Fruit fly (Drosophila melanogaster) whole organism, adult: ENCODE results near the gene CG8563.

Source experiments
- CG11617 ChIP-seq: fragments of 200-800 bp; sonication (Bioruptor generic); optimal IDR thresholded peaks from 2 replicates; lab custom pipeline; 2017; ENCODE audit warnings: mild to moderate bottlenecking, missing biosample characterization, missing genetic modification reagents, missing genetic modification characterization
- CG12768 ChIP-seq: fragments of 200-800 bp; sonication (Bioruptor generic); optimal IDR thresholded peaks from 2 replicates; lab custom pipeline; 2017; ENCODE audit warnings: missing biosample characterization, missing genetic modification characterization, mild to moderate bottlenecking, moderate library complexity, missing genetic modification reagents
- CG14711 ChIP-seq: fragments of 200-800 bp; sonication (Bioruptor generic); optimal IDR thresholded peaks from 2 replicates; lab custom pipeline; 2018; ENCODE audit warnings: missing biosample characterization, mild to moderate bottlenecking, missing genetic modification characterization, moderate library complexity
- CG1620 ChIP-seq: fragments of 200-800 bp; sonication (Bioruptor generic); optimal IDR thresholded peaks from 2 replicates; lab custom pipeline; 2016; ENCODE audit warnings: missing biosample characterization, missing genetic modification characterization
- CG33017 ChIP-seq: fragments of 200-800 bp; sonication (Bioruptor generic); optimal IDR thresholded peaks from 2 replicates; lab custom pipeline; 2018; ENCODE audit warnings: missing biosample characterization, mild to moderate bottlenecking, missing genetic modification characterization, moderate library complexity
- CG5204 ChIP-seq: fragments of 200-800 bp; sonication (Bioruptor generic); optimal IDR thresholded peaks from 2 replicates; lab custom pipeline; 2016; ENCODE audit warnings: missing biosample characterization, missing genetic modification characterization
- CG7045 ChIP-seq: fragments of 200-800 bp; sonication (Bioruptor generic); optimal IDR thresholded peaks from 2 replicates; lab custom pipeline; 2017; ENCODE audit warnings: missing biosample characterization, mild to moderate bottlenecking, missing genetic modification characterization
- CG7101 ChIP-seq: fragments of 200-800 bp; sonication (Bioruptor generic); optimal IDR thresholded peaks from 2 replicates; lab custom pipeline; 2018; ENCODE audit warnings: missing biosample characterization, mild to moderate bottlenecking, missing genetic modification characterization, moderate library complexity
- Clk ChIP-seq: fragments of 200-800 bp; sonication (Bioruptor generic); optimal IDR thresholded peaks from 2 replicates; lab custom pipeline; 2017; ENCODE audit warnings: missing biosample characterization, missing genetic modification characterization
- Crg-1 ChIP-seq: fragments of 200-800 bp; sonication (Bioruptor generic); optimal IDR thresholded peaks from 2 replicates; lab custom pipeline; 2016; ENCODE audit warnings: missing biosample characterization, missing genetic modification characterization
- Hr96 ChIP-seq: fragments of 200-800 bp; sonication (Bioruptor generic); optimal IDR thresholded peaks from 2 replicates; lab custom pipeline; 2016; ENCODE audit warnings: missing biosample characterization, missing genetic modification characterization
- Mnt ChIP-seq: fragments of 200-800 bp; sonication (Bioruptor generic); optimal IDR thresholded peaks from 2 replicates; lab custom pipeline; 2016; ENCODE audit warnings: missing biosample characterization, mild to moderate bottlenecking, missing genetic modification characterization
- bab1 ChIP-seq: fragments of 200-800 bp; sonication (Bioruptor generic); optimal IDR thresholded peaks from 3 replicates; lab custom pipeline; 2019; ENCODE audit warnings: missing biosample characterization, mild to moderate bottlenecking, missing genetic modification characterization, moderate library complexity
- cic ChIP-seq: fragments of 200-800 bp; sonication (Bioruptor generic); optimal IDR thresholded peaks from 2 replicates; lab custom pipeline; 2017; ENCODE audit warnings: missing biosample characterization, mild to moderate bottlenecking, missing genetic modification characterization, moderate library complexity
- cnc ChIP-seq, 2 experiments: fragments of >200 bp; optimal IDR thresholded peaks; 2 replicates each; lab custom pipeline; 2017
- kay ChIP-seq: fragments of 200-800 bp; sonication (Bioruptor generic); peaks from one replicate; lab custom pipeline; 2016; ENCODE audit warnings: missing biosample characterization, missing genetic modification characterization, borderline replicate concordance
- ovo ChIP-seq: fragments of 200-800 bp; sonication (Bioruptor generic); optimal IDR thresholded peaks from 2 replicates; lab custom pipeline; 2016; ENCODE audit warnings: missing biosample characterization, missing genetic modification characterization
- pad ChIP-seq: fragments of 200-800 bp; sonication (Bioruptor generic); optimal IDR thresholded peaks from 3 replicates; lab custom pipeline; 2017; ENCODE audit warnings: missing biosample characterization, missing genetic modification characterization, mild to moderate bottlenecking, moderate library complexity, missing genetic modification reagents
- tj ChIP-seq: fragments of 200-800 bp; sonication (Bioruptor generic); optimal IDR thresholded peaks from 3 replicates; lab custom pipeline; 2017; ENCODE audit warnings: missing biosample characterization, mild to moderate bottlenecking, missing genetic modification characterization, moderate library complexity
- toe ChIP-seq: fragments of 200-800 bp; sonication (Bioruptor generic); optimal IDR thresholded peaks from 2 replicates; lab custom pipeline; 2016; ENCODE audit warnings: missing biosample characterization, missing genetic modification characterization

The CG8563 gene

dm6 chr3L:7364717-7365278 lies 25.7 kb upstream of the CG8563 start:
- TF ChIP-seq CG7101 (no peak), CG7045 (GFP tag; lab: Kevin White, UChicago) (no peak), Crg-1 (no peak), CG11617 (GFP tag; lab: Kevin White, UChicago) (no peak), pad (GFP tag; lab: Kevin White, UChicago) (no peak), bab1 (GFP tag; lab: Kevin White, UChicago) (no peak), kay (no peak), ovo (no peak), CG33017 (tag; lab: Kevin White, UChicago) (no peak), Mnt (GFP tag; lab: Kevin White, UChicago) (no peak), CG14711 (tag; lab: Kevin White, UChicago) (no peak), CG5204 (GFP tag; lab: Kevin White, UChicago) (no peak), Clk (GFP tag; lab: Kevin White, UChicago) (no peak), cic (no peak), CG1620 (GFP tag; lab: Kevin White, UChicago) (no peak), Hr96 (GFP tag; lab: Kevin White, UChicago) (no peak), toe (no peak), cnc (optimal IDR thresholded peaks at IDR 0.05; lab: Kevin White, UChicago) (no peak), CG12768 (no peak), tj (GFP tag; lab: Kevin White, UChicago) (no peak)

dm6 chr3L:7367798-7368678 lies 22.5 kb upstream of the CG8563 start:
- TF ChIP-seq CG33017 (tag; lab: Kevin White, UChicago), result no peak
- peak; percentile 92 for TF ChIP-seq kay
- peak; percentile 7 for TF ChIP-seq Crg-1
- TF ChIP-seq pad (GFP tag; lab: Kevin White, UChicago), result peak; percentile 99
- TF ChIP-seq cnc (optimal IDR thresholded peaks at IDR 0.05; lab: Kevin White, UChicago), result no peak
- peak; percentile 50 for TF ChIP-seq cic
- no peak for TF ChIP-seq CG5204 (GFP tag; lab: Kevin White, UChicago)
- TF ChIP-seq Clk (GFP tag; lab: Kevin White, UChicago), result no peak
- no peak for TF ChIP-seq CG1620 (GFP tag; lab: Kevin White, UChicago)
- TF ChIP-seq CG14711 (tag; lab: Kevin White, UChicago), result no peak
- no peak for TF ChIP-seq CG7045 (GFP tag; lab: Kevin White, UChicago)
- peak; percentile 44 for TF ChIP-seq Mnt (GFP tag; lab: Kevin White, UChicago)
- TF ChIP-seq CG12768, result no peak
- no peak for TF ChIP-seq CG7101
- no peak for TF ChIP-seq bab1 (GFP tag; lab: Kevin White, UChicago)
- TF ChIP-seq CG11617 (GFP tag; lab: Kevin White, UChicago), result peak; percentile 5
- no peak for TF ChIP-seq Hr96 (GFP tag; lab: Kevin White, UChicago)
- TF ChIP-seq ovo, result peak; percentile 91
- TF ChIP-seq tj (GFP tag; lab: Kevin White, UChicago), result no peak
- TF ChIP-seq toe, result no peak

- TF ChIP-seq CG7101 (no peak), kay (peak; percentile 41)
Measured at dm6 chr3L:7368934-7369333, 21.6 kb upstream of the CG8563 start, which contains the start of gene Sh3beta. Gene Sh3beta, minus strand, starts transcription at chr3L:7369260.

dm6 chr3L:7369543-7369942 lies 21.0 kb upstream of the CG8563 start, which contains the start of gene akirin:
Gene akirin, plus strand, starts transcription at chr3L:7369843.
- no peak for TF ChIP-seq cic
- no peak for TF ChIP-seq ovo
- TF ChIP-seq toe, result no peak
- no peak for TF ChIP-seq CG5204 (GFP tag; lab: Kevin White, UChicago)
- no peak for TF ChIP-seq Crg-1
- TF ChIP-seq CG7045 (GFP tag; lab: Kevin White, UChicago), result no peak
- no peak for TF ChIP-seq CG11617 (GFP tag; lab: Kevin White, UChicago)
- no peak for TF ChIP-seq Mnt (GFP tag; lab: Kevin White, UChicago)
- TF ChIP-seq CG1620 (GFP tag; lab: Kevin White, UChicago), result no peak
- TF ChIP-seq Clk (GFP tag; lab: Kevin White, UChicago), result no peak
- TF ChIP-seq tj (GFP tag; lab: Kevin White, UChicago), result no peak
- TF ChIP-seq cnc (optimal IDR thresholded peaks at IDR 0.05; lab: Kevin White, UChicago), result no peak
- no peak for TF ChIP-seq kay
- TF ChIP-seq CG33017 (tag; lab: Kevin White, UChicago), result no peak
- TF ChIP-seq Hr96 (GFP tag; lab: Kevin White, UChicago), result no peak
- TF ChIP-seq CG14711 (tag; lab: Kevin White, UChicago), result no peak
- TF ChIP-seq CG7101, result no peak
- no peak for TF ChIP-seq CG12768

dm6 chr3L:7370231-7370882 lies 20.2 kb upstream of the CG8563 start:
- TF ChIP-seq CG1620 (GFP tag; lab: Kevin White, UChicago) (no peak), tj (GFP tag; lab: Kevin White, UChicago) (peak; percentile 35), ovo (no peak), Clk (GFP tag; lab: Kevin White, UChicago) (no peak), CG12768 (no peak), pad (GFP tag; lab: Kevin White, UChicago) (peak; percentile 68), Mnt (GFP tag; lab: Kevin White, UChicago) (peak; percentile 91), CG11617 (GFP tag; lab: Kevin White, UChicago) (peak; percentile 52), bab1 (GFP tag; lab: Kevin White, UChicago) (no peak), cic (peak; percentile 9), Crg-1 (no peak), CG33017 (tag; lab: Kevin White, UChicago) (no peak), cnc (optimal IDR thresholded peaks at IDR 0.05; lab: Kevin White, UChicago) (no peak), toe (no peak), Hr96 (GFP tag; lab: Kevin White, UChicago) (no peak), CG5204 (GFP tag; lab: Kevin White, UChicago) (no peak), CG7101 (peak; percentile 14), CG14711 (tag; lab: Kevin White, UChicago) (no peak), CG7045 (GFP tag; lab: Kevin White, UChicago) (no peak), kay (no peak)
